Worm (Caenorhabditis elegans) whole organism, young adult: ENCODE results near the gene gpch-1.

ENCODE experiments used
- B0019.2 ChIP-seq: fragments of 200-800 bp; sonication (Bioruptor generic); conservative IDR thresholded peaks from 2 replicates; pipeline ENCODE4 v1.3.6; 2022; ENCODE audit warnings: missing genetic modification reagents, missing genetic modification characterization, missing compliant biosample characterization
- B0261.1 ChIP-seq: sonication (generic microtip); optimal IDR thresholded peaks from 2 replicates; lab custom pipeline; 2016; ENCODE audit warnings: mild to moderate bottlenecking, missing genetic modification characterization, moderate library complexity, missing compliant biosample characterization
- C06A6.2 ChIP-seq: fragments of 200-800 bp; sonication (Bioruptor generic); conservative IDR thresholded peaks from 2 replicates; pipeline ENCODE4 v1.3.6; 2022; ENCODE audit warnings: missing genetic modification characterization, missing compliant biosample characterization
- D2030.7 ChIP-seq: fragments of 200-800 bp; sonication (Bioruptor generic); IDR thresholded peaks from 2 replicates; pipeline ENCODE4 v1.3.6; 2022; ENCODE audit warnings: missing genetic modification reagents, missing genetic modification characterization, missing compliant biosample characterization
- F22D6.2 ChIP-seq: sonication (generic microtip); optimal IDR thresholded peaks from 2 replicates; lab custom pipeline; 2016; ENCODE audit warnings: mild to moderate bottlenecking, missing genetic modification characterization, missing compliant biosample characterization
- F37B4.10 ChIP-seq: fragments of 200-800 bp; sonication (Bioruptor generic); IDR thresholded peaks from 2 replicates; pipeline ENCODE4 v1.3.6; 2022; ENCODE audit warnings: missing genetic modification characterization, missing compliant biosample characterization
- F49E8.2 ChIP-seq: sonication (generic microtip); optimal IDR thresholded peaks from 3 replicates; lab custom pipeline; 2017; ENCODE audit warnings: missing genetic modification characterization, mild to moderate bottlenecking, missing compliant biosample characterization, antibody characterized with exemption, moderate library complexity; ENCODE audit not compliant: insufficient read depth
- T07F8.4 ChIP-seq: sonication (generic microtip); optimal IDR thresholded peaks from 2 replicates; lab custom pipeline; 2016; ENCODE audit warnings: mild to moderate bottlenecking, missing genetic modification characterization, moderate library complexity, missing compliant biosample characterization
- ZK185.1 ChIP-seq: sonication (generic microtip); optimal IDR thresholded peaks from 2 replicates; lab custom pipeline; 2016; ENCODE audit warnings: mild to moderate bottlenecking, missing genetic modification characterization, missing compliant biosample characterization; ENCODE audit not compliant: poor library complexity, severe bottlenecking
- ama-1 ChIP-seq, 3 experiments: fragments of 150-350 bp in 1 of 3; sonication (generic microtip) in 2 of 3; optimal IDR thresholded peaks; 2 replicates each; lab custom pipeline; 2014 to 2018; ENCODE audit warnings: missing biosample characterization in 2 of 3, missing genetic modification characterization in 2 of 3, missing genetic modification reagents in 2 of 3
- aptf-2 ChIP-seq: fragments of 200-800 bp; sonication (Bioruptor generic); conservative IDR thresholded peaks from 2 replicates; pipeline ENCODE4 v1.3.6; 2022; ENCODE audit warnings: missing genetic modification reagents, missing genetic modification characterization, missing compliant biosample characterization
- athp-1 ChIP-seq: sonication (generic microtip); optimal IDR thresholded peaks from 2 replicates; lab custom pipeline; 2017; ENCODE audit warnings: mild to moderate bottlenecking, missing genetic modification characterization, missing compliant biosample characterization
- attf-3 ChIP-seq: fragments of 200-800 bp; sonication (Bioruptor generic); conservative IDR thresholded peaks from 2 replicates; pipeline ENCODE4 v1.3.6; 2022; ENCODE audit warnings: missing genetic modification reagents, missing genetic modification characterization, missing compliant biosample characterization
- bed-1 ChIP-seq: fragments of 200-800 bp; sonication (Bioruptor generic); IDR thresholded peaks from 2 replicates; pipeline ENCODE4 v1.3.6; 2022; ENCODE audit warnings: missing genetic modification reagents, missing genetic modification characterization, missing compliant biosample characterization
- cebp-1 ChIP-seq, 2 experiments: fragments of 200-800 bp in 1 of 2; sonication (Bioruptor generic) in 1 of 2; sonication (generic microtip) in 1 of 2; IDR thresholded peaks in 1 of 2; optimal IDR thresholded peaks in 1 of 2; 2 replicates each; pipeline versions ENCODE4 v1.3.6 to Lab custom; 2017 to 2022; ENCODE audit warnings: missing compliant biosample characterization in 2 of 2, missing genetic modification characterization in 2 of 2, mild to moderate bottlenecking in 1 of 2, missing genetic modification reagents in 1 of 2, moderate library complexity in 1 of 2
- cebp-2 ChIP-seq: fragments of 200-800 bp; sonication (Bioruptor generic); IDR thresholded peaks from 2 replicates; pipeline ENCODE4 v1.3.6; 2022; ENCODE audit warnings: missing genetic modification characterization, missing compliant biosample characterization
- chd-7 ChIP-seq: sonication (generic microtip); optimal IDR thresholded peaks from 2 replicates; lab custom pipeline; 2016; ENCODE audit warnings: mild to moderate bottlenecking, missing genetic modification characterization, moderate library complexity, missing compliant biosample characterization
- die-1 ChIP-seq: sonication (generic microtip); optimal IDR thresholded peaks from 2 replicates; lab custom pipeline; 2016; ENCODE audit warnings: missing genotype, mild to moderate bottlenecking, missing genetic modification characterization, missing compliant biosample characterization
- dox-1 ChIP-seq: fragments of 200-800 bp; sonication (Bioruptor generic); IDR thresholded peaks from 2 replicates; pipeline ENCODE4 v1.3.6; 2022; ENCODE audit warnings: missing genetic modification reagents, missing genetic modification characterization, missing compliant biosample characterization
- ekl-4 ChIP-seq: fragments of 200-800 bp; sonication (Bioruptor generic); IDR thresholded peaks from 2 replicates; pipeline ENCODE4 v1.3.6; 2022; ENCODE audit warnings: missing genetic modification reagents, missing genetic modification characterization, missing compliant biosample characterization
- hmg-1.2 ChIP-seq: fragments of 200-800 bp; sonication (Bioruptor generic); IDR thresholded peaks from 2 replicates; pipeline ENCODE4 v1.3.6; 2022; ENCODE audit warnings: missing genetic modification reagents, missing genetic modification characterization, missing compliant biosample characterization
- hsf-1 ChIP-seq: fragments of 200-800 bp; sonication (Bioruptor generic); IDR thresholded peaks from 2 replicates; pipeline ENCODE4 v1.3.6; 2022; ENCODE audit warnings: missing genetic modification reagents, missing genetic modification characterization, missing compliant biosample characterization
- let-607 ChIP-seq, 2 experiments: fragments of 200-800 bp in 1 of 2; sonication (Bioruptor generic) in 1 of 2; sonication (generic microtip) in 1 of 2; optimal IDR thresholded peaks; 2 replicates each; lab custom pipeline; 2016 to 2018; ENCODE audit warnings: mild to moderate bottlenecking in 2 of 2, missing compliant biosample characterization in 2 of 2, missing genetic modification characterization in 2 of 2, moderate library complexity in 2 of 2, missing genotype in 1 of 2
- lin-40 ChIP-seq: sonication (generic microtip); optimal IDR thresholded peaks from 2 replicates; lab custom pipeline; 2016; ENCODE audit warnings: missing genetic modification characterization, mild to moderate bottlenecking, missing compliant biosample characterization, missing genotype, missing genetic modification reagents
- lin-54 ChIP-seq: fragments of 200-800 bp; sonication (Bioruptor generic); optimal IDR thresholded peaks from 2 replicates; lab custom pipeline; 2018; ENCODE audit warnings: mild to moderate bottlenecking, missing genetic modification characterization, missing compliant biosample characterization
- lsl-1 ChIP-seq: fragments of 200-800 bp; sonication (Bioruptor generic); optimal IDR thresholded peaks from 2 replicates; lab custom pipeline; 2018; ENCODE audit warnings: mild to moderate bottlenecking, missing genetic modification characterization, moderate library complexity, missing compliant biosample characterization
- madf-10 ChIP-seq: sonication (generic microtip); optimal IDR thresholded peaks from 2 replicates; lab custom pipeline; 2016; ENCODE audit warnings: mild to moderate bottlenecking, missing genetic modification characterization, missing compliant biosample characterization
- madf-8 ChIP-seq: fragments of 200-800 bp; sonication (Bioruptor generic); conservative IDR thresholded peaks from 2 replicates; pipeline ENCODE4 v1.3.6; 2022; ENCODE audit warnings: missing genetic modification reagents, missing genetic modification characterization, missing compliant biosample characterization
- mcd-1 ChIP-seq: fragments of 200-800 bp; sonication (Bioruptor generic); IDR thresholded peaks from 2 replicates; pipeline ENCODE4 v1.3.6; 2022; ENCODE audit warnings: missing genetic modification reagents, missing genetic modification characterization, missing compliant biosample characterization
- mxl-1 ChIP-seq: sonication (generic microtip); optimal IDR thresholded peaks from 2 replicates; lab custom pipeline; 2016; ENCODE audit warnings: missing genetic modification characterization, missing compliant biosample characterization
- nfya-1 ChIP-seq: sonication (generic microtip); optimal IDR thresholded peaks from 2 replicates; lab custom pipeline; 2017; ENCODE audit warnings: antibody characterized with exemption, missing compliant biosample characterization, missing genetic modification characterization, borderline replicate concordance; ENCODE audit not compliant: insufficient read depth
- nfya-2 ChIP-seq: fragments of 200-800 bp; sonication (Bioruptor generic); IDR thresholded peaks from 2 replicates; pipeline ENCODE4 v1.3.6; 2022; ENCODE audit warnings: missing genetic modification reagents, missing genetic modification characterization, missing compliant biosample characterization
- nhr-179 ChIP-seq: sonication (generic microtip); optimal IDR thresholded peaks from 2 replicates; lab custom pipeline; 2016; ENCODE audit warnings: mild to moderate bottlenecking, missing genetic modification characterization, missing compliant biosample characterization
- sdz-38 ChIP-seq: sonication (generic microtip); optimal IDR thresholded peaks from 2 replicates; lab custom pipeline; 2016; ENCODE audit warnings: missing genotype, missing genetic modification characterization, missing compliant biosample characterization
- somi-1 ChIP-seq: fragments of 200-800 bp; sonication (Bioruptor generic); optimal IDR thresholded peaks from 2 replicates; lab custom pipeline; 2018; ENCODE audit warnings: mild to moderate bottlenecking, missing genetic modification characterization, missing compliant biosample characterization
- sptf-2 ChIP-seq: fragments of 200-800 bp; sonication (Bioruptor generic); optimal IDR thresholded peaks from 2 replicates; lab custom pipeline; 2018; ENCODE audit warnings: mild to moderate bottlenecking, missing genetic modification characterization, missing compliant biosample characterization
- tbp1 ChIP-seq: fragments of 200-800 bp; sonication (Bioruptor generic); optimal IDR thresholded peaks from 2 replicates; lab custom pipeline; 2018; ENCODE audit warnings: mild to moderate bottlenecking, missing genetic modification characterization, missing compliant biosample characterization
- unc-130 ChIP-seq: sonication (generic microtip); optimal IDR thresholded peaks from 2 replicates; lab custom pipeline; 2016; ENCODE audit warnings: missing genetic modification reagents, missing genetic modification characterization, missing compliant biosample characterization
- ztf-18 ChIP-seq: sonication (generic microtip); optimal IDR thresholded peaks from 2 replicates; lab custom pipeline; 2016; ENCODE audit warnings: missing genotype, mild to moderate bottlenecking, missing genetic modification characterization, missing compliant biosample characterization
- ztf-22 ChIP-seq: fragments of 200-800 bp; sonication (Bioruptor generic); optimal IDR thresholded peaks from 2 replicates; lab custom pipeline; 2018; ENCODE audit warnings: mild to moderate bottlenecking, missing genetic modification characterization, moderate library complexity, missing compliant biosample characterization
- ztf-25 ChIP-seq: fragments of 200-800 bp; sonication (Bioruptor generic); IDR thresholded peaks from 2 replicates; pipeline ENCODE4 v1.3.6; 2022; ENCODE audit warnings: missing genetic modification reagents, missing genetic modification characterization, missing compliant biosample characterization
- ztf-28 ChIP-seq: fragments of 200-800 bp; sonication (Bioruptor generic); IDR thresholded peaks from 2 replicates; pipeline ENCODE4 v1.3.6; 2022; ENCODE audit warnings: missing genetic modification reagents, missing genetic modification characterization, missing compliant biosample characterization
- ztf-3 ChIP-seq: fragments of 200-800 bp; sonication (Bioruptor generic); optimal IDR thresholded peaks from 2 replicates; lab custom pipeline; 2018; ENCODE audit warnings: mild to moderate bottlenecking, missing genetic modification characterization, missing compliant biosample characterization

The gpch-1 gene

DNA sequence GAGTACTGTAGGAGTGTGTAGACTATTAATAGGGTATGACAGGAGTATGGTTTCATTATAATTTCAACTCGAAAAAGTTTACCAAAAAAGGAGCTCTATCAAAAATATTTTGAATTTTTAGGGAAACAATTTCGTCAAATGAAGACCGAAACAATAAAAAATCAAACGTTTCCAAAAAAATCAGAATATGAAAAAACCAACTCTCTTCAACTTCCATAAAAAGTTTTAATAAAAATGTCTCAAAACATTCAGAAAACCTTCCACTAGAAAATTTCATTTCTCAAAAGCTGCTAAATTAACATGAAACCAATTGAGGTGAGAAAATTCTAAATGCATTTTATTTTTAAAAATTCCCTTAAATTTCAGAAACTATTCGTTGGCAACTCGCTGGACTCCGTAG lies 37.8 kb upstream of the gpch-1 start, which contains the start of gene ckb-3:
TSS of gene ckb-3 (plus strand) at position 301 of the 400 bp plus-strand sequence.
- no peak for TF ChIP-seq bed-1
- no peak for TF ChIP-seq B0019.2 (GFP tag; lab: Robert Waterston, UW)
- TF ChIP-seq let-607 (tag; optimal IDR thresholded peaks at IDR 0.05; lab: Kevin White, UChicago) = no peak
- TF ChIP-seq lsl-1 = no peak
- no peak for TF ChIP-seq ztf-18
- no peak for TF ChIP-seq nhr-179 (tag; lab: Kevin White, UChicago)
- TF ChIP-seq nfya-1 (tag; lab: Kevin White, UChicago) = no peak
- TF ChIP-seq attf-3 (GFP tag; lab: Robert Waterston, UW) = no peak
- no peak for TF ChIP-seq hsf-1 (GFP tag; lab: Robert Waterston, UW)
- no peak for TF ChIP-seq cebp-2
- TF ChIP-seq die-1 (tag; lab: Kevin White, UChicago) = no peak
- TF ChIP-seq F22D6.2 (tag; lab: Kevin White, UChicago) = no peak
- TF ChIP-seq, all 124 proteins: peak for 0

DNA sequence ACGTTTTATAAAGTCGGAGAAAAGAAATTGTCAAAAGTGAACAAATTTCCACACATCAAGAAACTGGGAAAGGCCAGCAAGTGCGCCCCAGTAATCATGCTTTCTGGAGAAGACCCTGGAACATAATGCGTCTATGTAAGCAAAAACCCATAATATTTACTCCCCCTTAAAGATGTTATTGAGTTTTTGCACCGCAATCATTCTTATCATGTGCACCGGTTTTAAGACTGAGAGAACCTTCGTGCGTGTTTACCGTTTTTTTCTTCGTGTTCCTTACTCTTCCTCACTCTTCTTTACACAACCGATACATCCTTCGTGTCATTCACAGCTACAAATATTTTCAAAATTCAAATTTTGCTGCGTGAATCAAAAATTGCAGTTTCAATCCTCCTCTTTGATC lies 35.5 kb upstream of the gpch-1 start:
- TF ChIP-seq mxl-1 (tag; lab: Kevin White, UChicago) = no peak
- TF ChIP-seq ztf-22 (GFP tag; lab: Kevin White, UChicago) = no peak
- no peak for TF ChIP-seq ztf-25 (GFP tag; lab: Robert Waterston, UW)
- TF ChIP-seq ztf-18 = no peak
- no peak for TF ChIP-seq nfya-2
- TF ChIP-seq aptf-2 (GFP tag; lab: Robert Waterston, UW) = no peak
- no peak for TF ChIP-seq cebp-2
- TF ChIP-seq F37B4.10 (GFP tag; lab: Robert Waterston, UW) = no peak
- TF ChIP-seq lsl-1 = no peak
- TF ChIP-seq C06A6.2 = no peak
- TF ChIP-seq ztf-28 (GFP tag; lab: Robert Waterston, UW) = no peak
- TF ChIP-seq mcd-1 = no peak
- no peak for TF ChIP-seq unc-130 (GFP tag; lab: Kevin White, UChicago)
- TF ChIP-seq ama-1 (optimal IDR thresholded peaks at IDR 0.05; lab: Kevin White, UChicago) = no peak
- TF ChIP-seq ama-1 (GFP tag; optimal IDR thresholded peaks at IDR 0.05; lab: Kevin White, UChicago) = no peak
- no peak for TF ChIP-seq sptf-2
- no peak for TF ChIP-seq ZK185.1
- no peak for TF ChIP-seq sdz-38 (tag; lab: Kevin White, UChicago)

DNA sequence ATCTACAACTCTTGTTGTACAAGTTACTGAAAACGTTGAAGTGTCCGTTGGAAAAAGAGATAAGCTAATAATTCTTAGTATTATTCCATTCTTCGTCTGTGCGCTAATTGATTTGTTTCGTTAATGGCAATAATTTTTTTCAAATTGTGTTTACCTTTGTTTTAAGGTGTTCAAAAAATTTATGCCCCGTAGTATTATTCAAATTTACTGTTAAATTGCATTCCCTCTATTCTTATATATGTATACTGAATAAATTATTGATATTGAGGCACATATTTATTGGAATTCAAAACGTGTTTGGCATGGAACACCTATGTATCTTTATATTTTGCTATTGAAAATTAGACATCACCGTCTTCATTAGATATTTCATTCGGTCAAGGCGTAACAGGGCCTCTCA lies 33.5 kb upstream of the gpch-1 start, which contains the start of gene pals-26:
TSS of gene pals-26 (plus strand) at position 301 of the 400 bp plus-strand sequence.
- TF ChIP-seq nfya-2 (no peak), madf-8 (no peak), athp-1 (tag; lab: Kevin White, UChicago) (no peak), F49E8.2 (no peak), hmg-1.2 (GFP tag; lab: Robert Waterston, UW) (no peak), cebp-1 (GFP tag; IDR thresholded peaks at IDR 0.05; lab: Robert Waterston, UW) (no peak), cebp-1 (tag; optimal IDR thresholded peaks at IDR 0.05; lab: Kevin White, UChicago) (no peak)

- TF ChIP-seq cebp-2 (peak; percentile 16; the same call in 1 of the 2 replicates), let-607 (tag; optimal IDR thresholded peaks at IDR 0.05; lab: Kevin White, UChicago) (peak; percentile 34 to 51), ztf-3 (GFP tag; lab: Kevin White, UChicago) (peak; percentile 42), tbp1 (peak; percentile 77), T07F8.4 (tag; lab: Kevin White, UChicago) (peak; percentile 2), chd-7 (peak; percentile 59), ekl-4 (peak; percentile 52), D2030.7 (peak; percentile 73; the same call in 1 of the 2 replicates), B0261.1 (tag; lab: Kevin White, UChicago) (peak; percentile 67), ztf-18 (peak; percentile 66), dox-1 (GFP tag; lab: Robert Waterston, UW) (peak; percentile 94), somi-1 (peak; percentile 1), lin-40 (tag; lab: Kevin White, UChicago) (peak; percentile 82), madf-10 (tag; lab: Kevin White, UChicago) (peak; percentile 9), mcd-1 (peak; percentile 68), lin-54 (GFP tag; lab: Kevin White, UChicago) (peak; percentile 38)
These were observed 29.6 kb upstream of the gpch-1 start for ce11 chrIII:4378600-4379293.
